Worm (Caenorhabditis elegans): Measurements from ENCODE around the gene W07A12.4.

- TF ChIP-seq ets-4 (tag; optimal IDR thresholded peaks at IDR 0.05) (peak; percentile 65), unc-42 (tag; optimal IDR thresholded peaks at IDR 0.05) (peak; percentile 57), fkh-10 (GFP tag; optimal IDR thresholded peaks at IDR 0.05) (no peak), nfya-1 (tag; optimal IDR thresholded peaks at IDR 0.05) (peak; percentile 75), unc-86 (tag; optimal IDR thresholded peaks at IDR 0.05) (no peak), pqm-1 (tag; optimal IDR thresholded peaks at IDR 0.05) (no peak), hlh-15 (tag; optimal IDR thresholded peaks at IDR 0.05) (no peak), pha-4 (tag; optimal IDR thresholded peaks at IDR 0.05) (no peak), tbx-2 (tag; optimal IDR thresholded peaks at IDR 0.05) (peak; percentile 58)
These were observed 33.2 kb upstream of the W07A12.4 start, which contains the start of gene jun-1 for ce11 chrII:9112851-9113250.
